Worm (Caenorhabditis elegans) whole organism, L1 larva: ENCODE measurements around the gene nhr-119.

Experiments
- ceh-82 ChIP-seq, 3 experiments: fragments of 150-350 bp in 1 of 3; sonication (generic microtip) in 2 of 3; optimal IDR thresholded peaks; 2 replicates each; lab custom pipeline; 2014 to 2017; ENCODE audit warnings: missing biosample characterization in 3 of 3, missing genetic modification characterization in 3 of 3
- elt-3 ChIP-seq, 6 experiments: fragments of 150-350 bp in 1 of 6; sonication (generic microtip); optimal IDR thresholded peaks; 2 replicates each; lab custom pipeline; 2017 to 2018; ENCODE audit warnings: missing biosample characterization in 6 of 6, missing genetic modification characterization in 6 of 6, inconsistent platforms in 1 of 6

- TF ChIP-seq ceh-82 (tag; optimal IDR thresholded peaks at IDR 0.05; lab: Kevin White, UChicago) = peak in 1 of 3 experiments; percentile 1
- TF ChIP-seq elt-3 (tag; optimal IDR thresholded peaks at IDR 0.05; lab: Kevin White, UChicago) = no peak
These were observed 7.3 kb upstream of the nhr-119 start, which contains the start of gene K12H6.12 for ce11 chrII:2807674-2808206.
